Worm (Caenorhabditis elegans) whole organism, young adult: ENCODE results near the gene sedl-1.

Experiments used
- B0019.2 ChIP-seq: fragments of 200-800 bp; sonication (Bioruptor generic); conservative IDR thresholded peaks from 2 replicates; pipeline ENCODE4 v1.3.6; 2022; ENCODE audit warnings: missing genetic modification reagents, missing genetic modification characterization, missing compliant biosample characterization
- F49E8.2 ChIP-seq: sonication (generic microtip); optimal IDR thresholded peaks from 3 replicates; lab custom pipeline; 2017; ENCODE audit warnings: missing genetic modification characterization, mild to moderate bottlenecking, missing compliant biosample characterization, antibody characterized with exemption, moderate library complexity; ENCODE audit not compliant: insufficient read depth
- akir-1 ChIP-seq: fragments of 200-800 bp; sonication (Bioruptor generic); optimal IDR thresholded peaks from 2 replicates; lab custom pipeline; 2018; ENCODE audit warnings: mild to moderate bottlenecking, missing genetic modification characterization, moderate library complexity, missing compliant biosample characterization
- dpff-1 ChIP-seq: sonication (generic microtip); optimal IDR thresholded peaks from 2 replicates; lab custom pipeline; 2017; ENCODE audit warnings: mild to moderate bottlenecking, missing genetic modification characterization, missing compliant biosample characterization
- ets-4 ChIP-seq: fragments of 200-800 bp; sonication (Bioruptor generic); optimal IDR thresholded peaks from 2 replicates; lab custom pipeline; 2018; ENCODE audit warnings: mild to moderate bottlenecking, missing genetic modification characterization, missing compliant biosample characterization
- hsf-1 ChIP-seq: fragments of 200-800 bp; sonication (Bioruptor generic); IDR thresholded peaks from 2 replicates; pipeline ENCODE4 v1.3.6; 2022; ENCODE audit warnings: missing genetic modification reagents, missing genetic modification characterization, missing compliant biosample characterization
- nfya-2 ChIP-seq: fragments of 200-800 bp; sonication (Bioruptor generic); IDR thresholded peaks from 2 replicates; pipeline ENCODE4 v1.3.6; 2022; ENCODE audit warnings: missing genetic modification reagents, missing genetic modification characterization, missing compliant biosample characterization
- repo-1 ChIP-seq: sonication (generic microtip); optimal IDR thresholded peaks from 2 replicates; lab custom pipeline; 2017; ENCODE audit warnings: mild to moderate bottlenecking, missing genetic modification characterization, missing compliant biosample characterization
- snpc-3.4 ChIP-seq: sonication (generic microtip); optimal IDR thresholded peaks from 2 replicates; lab custom pipeline; 2017; ENCODE audit warnings: missing genetic modification characterization, mild to moderate bottlenecking, missing compliant biosample characterization, antibody characterized with exemption, moderate library complexity, missing genotype, missing genetic modification reagents
- snpc-4 ChIP-seq, 5 experiments: fragments of 150-350 bp in 1 of 5; sonication (generic microtip) in 4 of 5; optimal IDR thresholded peaks; 2 replicates each; lab custom pipeline; 2014 to 2018; ENCODE audit warnings: missing genetic modification characterization in 5 of 5, missing biosample characterization in 3 of 5, antibody characterized with exemption in 2 of 5, mild to moderate bottlenecking in 2 of 5, missing compliant biosample characterization in 2 of 5, missing genotype in 2 of 5, moderate library complexity in 2 of 5, missing genetic modification reagents in 1 of 5
- somi-1 ChIP-seq: fragments of 200-800 bp; sonication (Bioruptor generic); optimal IDR thresholded peaks from 2 replicates; lab custom pipeline; 2018; ENCODE audit warnings: mild to moderate bottlenecking, missing genetic modification characterization, missing compliant biosample characterization
- tbp1 ChIP-seq: fragments of 200-800 bp; sonication (Bioruptor generic); optimal IDR thresholded peaks from 2 replicates; lab custom pipeline; 2018; ENCODE audit warnings: mild to moderate bottlenecking, missing genetic modification characterization, missing compliant biosample characterization
- ztf-28 ChIP-seq: fragments of 200-800 bp; sonication (Bioruptor generic); IDR thresholded peaks from 2 replicates; pipeline ENCODE4 v1.3.6; 2022; ENCODE audit warnings: missing genetic modification reagents, missing genetic modification characterization, missing compliant biosample characterization

DNA sequence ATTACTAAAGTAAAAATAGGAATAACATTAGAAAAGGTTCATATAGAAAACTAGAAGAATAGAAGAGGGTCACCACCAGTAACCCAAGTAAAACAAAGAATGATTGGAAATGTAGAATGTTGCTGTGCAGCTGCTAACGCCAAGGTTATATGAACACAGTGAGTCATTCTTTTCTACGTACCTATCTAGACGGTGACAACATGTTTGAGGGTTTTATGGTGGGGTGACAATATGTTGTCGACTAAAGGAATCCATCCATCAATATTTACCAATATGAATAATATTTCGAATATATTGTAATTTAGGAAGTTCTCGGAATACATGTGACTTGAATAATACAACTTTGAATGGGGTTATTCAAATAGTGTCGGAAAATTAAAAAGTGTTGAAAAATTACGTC lies 38.8 kb downstream of the sedl-1 start, which contains the start of gene ZK402.5:
- TF ChIP-seq akir-1 (GFP tag; lab: Kevin White, UChicago) = no peak
- no peak for TF ChIP-seq hsf-1
- no peak for TF ChIP-seq tbp1 (GFP tag; lab: Kevin White, UChicago)
- TF ChIP-seq repo-1 (tag; lab: Kevin White, UChicago) = no peak
- no peak for TF ChIP-seq dpff-1 (tag; lab: Kevin White, UChicago)
- no peak for TF ChIP-seq snpc-3.4 (tag; lab: Kevin White, UChicago)
- TF ChIP-seq somi-1 (GFP tag; lab: Kevin White, UChicago) = no peak
- no peak for TF ChIP-seq ets-4
- TF ChIP-seq ztf-28 (GFP tag; lab: Robert Waterston, UW) = no peak
- TF ChIP-seq snpc-4 (GFP tag; optimal IDR thresholded peaks at IDR 0.05; lab: Kevin White, UChicago) = no peak
- TF ChIP-seq snpc-4 (tag; optimal IDR thresholded peaks at IDR 0.05; lab: Kevin White, UChicago) = no peak
- no peak for TF ChIP-seq B0019.2 (GFP tag; lab: Robert Waterston, UW)
- TF ChIP-seq nfya-2 (GFP tag; lab: Robert Waterston, UW) = no peak
- TF ChIP-seq F49E8.2 (tag; lab: Kevin White, UChicago) = no peak
